Worm (Caenorhabditis elegans): ENCODE data around the gene srh-72.

The srh-72 gene

ce11 chrII:1657202-1657601 lies 16.8 kb upstream of the srh-72 start, which contains the start of gene ZC204.12:
ZC204.12 (minus strand) TSS chrII:1657302.
- TF ChIP-seq repo-1 (tag; optimal IDR thresholded peaks at IDR 0.05) (no peak), B0261.1 (tag; optimal IDR thresholded peaks at IDR 0.05) (no peak), nhr-179 (tag; optimal IDR thresholded peaks at IDR 0.05) (no peak), egl-44 (GFP tag; IDR thresholded peaks at IDR 0.05) (no peak), nhr-90 (tag; optimal IDR thresholded peaks at IDR 0.05) (no peak)

ce11 chrII:1654917-1655316 lies 14.5 kb upstream of the srh-72 start, which contains the start of gene btb-12:
btb-12 (plus strand) TSS chrII:1655217.
- TF ChIP-seq F22D6.2 (tag; optimal IDR thresholded peaks at IDR 0.05) (no peak), D2030.7 (GFP tag; IDR thresholded peaks at IDR 0.05) (no peak), fkh-3 (tag; optimal IDR thresholded peaks at IDR 0.05) (no peak), ceh-79 (tag; optimal IDR thresholded peaks at IDR 0.05) (no peak), xnd-1 (tag; optimal IDR thresholded peaks at IDR 0.05) (no peak), lin-54 (GFP tag; optimal IDR thresholded peaks at IDR 0.05) (no peak), snpc-3.4 (tag; optimal IDR thresholded peaks at IDR 0.05) (no peak), K11D2.4 (GFP tag; IDR thresholded peaks at IDR 0.05) (no peak), unc-130 (GFP tag; optimal IDR thresholded peaks at IDR 0.05) (no peak), ztf-3 (GFP tag; optimal IDR thresholded peaks at IDR 0.05) (no peak), F52B5.7 (tag; optimal IDR thresholded peaks at IDR 0.05) (no peak), C06A6.2 (GFP tag; conservative IDR thresholded peaks at IDR 0.05) (no peak), hsf-1 (GFP tag; IDR thresholded peaks at IDR 0.05) (no peak), F57A8.1 (GFP tag; optimal IDR thresholded peaks at IDR 0.05) (no peak)

- no peak for TF ChIP-seq ekl-4 (GFP tag; IDR thresholded peaks at IDR 0.05)
- no peak for TF ChIP-seq lin-40 (tag; optimal IDR thresholded peaks at IDR 0.05)
- TF ChIP-seq egl-18 (GFP tag; IDR thresholded peaks at IDR 0.05): no peak
- TF ChIP-seq Y79H2A.3 (GFP tag; conservative IDR thresholded peaks at IDR 0.05): no peak
- no peak for TF ChIP-seq Y53F4B.3 (GFP tag; IDR thresholded peaks at IDR 0.05)
- TF ChIP-seq somi-1 (GFP tag; optimal IDR thresholded peaks at IDR 0.05): no peak
- TF ChIP-seq snpc-3.4 (tag; optimal IDR thresholded peaks at IDR 0.05): no peak
- TF ChIP-seq egl-44 (GFP tag; IDR thresholded peaks at IDR 0.05): no peak
- no peak for TF ChIP-seq ztf-28 (GFP tag; IDR thresholded peaks at IDR 0.05)
- no peak for TF ChIP-seq Y56A3A.18 (GFP tag; IDR thresholded peaks at IDR 0.05)
- no peak for TF ChIP-seq madf-6 (GFP tag; IDR thresholded peaks at IDR 0.05)
- no peak for TF ChIP-seq F49E8.2 (tag; optimal IDR thresholded peaks at IDR 0.05; ENCODE audit: insufficient read depth)
These were observed 13.0 kb upstream of the srh-72 start, which contains the start of gene fbxb-15 for ce11 chrII:1653397-1653796. fbxb-15 (minus strand) TSS chrII:1653497.

- TF ChIP-seq Y56A3A.18 (GFP tag; IDR thresholded peaks at IDR 0.05) (no peak), snpc-3.4 (tag; optimal IDR thresholded peaks at IDR 0.05) (no peak), ztf-6 (GFP tag; IDR thresholded peaks at IDR 0.05) (no peak), bed-1 (GFP tag; IDR thresholded peaks at IDR 0.05) (no peak), ceh-79 (tag; optimal IDR thresholded peaks at IDR 0.05) (no peak), aptf-3 (GFP tag; IDR thresholded peaks at IDR 0.05) (no peak), K11D2.4 (GFP tag; IDR thresholded peaks at IDR 0.05) (no peak), lin-54 (GFP tag; optimal IDR thresholded peaks at IDR 0.05) (no peak), die-1 (tag; optimal IDR thresholded peaks at IDR 0.05) (no peak), nhr-120 (GFP tag; IDR thresholded peaks at IDR 0.05) (no peak), B0019.2 (GFP tag; conservative IDR thresholded peaks at IDR 0.05) (no peak), dox-1 (GFP tag; IDR thresholded peaks at IDR 0.05) (no peak), D2030.7 (GFP tag; IDR thresholded peaks at IDR 0.05) (no peak), lag-1 (GFP tag; IDR thresholded peaks at IDR 0.05) (no peak), B0261.1 (tag; optimal IDR thresholded peaks at IDR 0.05) (no peak), F23B12.7 (tag; optimal IDR thresholded peaks at IDR 0.05; ENCODE audit: insufficient read depth) (no peak), T07F8.4 (tag; optimal IDR thresholded peaks at IDR 0.05) (no peak), rcor-1 (GFP tag; IDR thresholded peaks at IDR 0.05) (no peak), tbp1 (GFP tag; optimal IDR thresholded peaks at IDR 0.05) (no peak)
These were observed 11.4 kb upstream of the srh-72 start, which contains the start of gene fbxb-16 for ce11 chrII:1651804-1652203. fbxb-16 (minus strand) TSS chrII:1651904.

All from whole organism, young adult.